Worm (Caenorhabditis elegans): Measurements from ENCODE around the gene mstr-2.
A peak's percentile ranks its signal among the peaks of the same experiment; 100 is the strongest.

The mstr-2 gene

ce11 chrIII:4504934-4505484, 36.1 kb downstream of the mstr-2 start:
- no peak for TF ChIP-seq ama-1 (optimal IDR thresholded peaks at IDR 0.05)
- TF ChIP-seq unc-62 (GFP tag; optimal IDR thresholded peaks at IDR 0.05): no peak
- no peak for TF ChIP-seq sem-4 (tag; optimal IDR thresholded peaks at IDR 0.05)
- TF ChIP-seq nhr-25 (tag; optimal IDR thresholded peaks at IDR 0.05): peak; percentile 74
- peak; percentile 56 for TF ChIP-seq blmp-1 (tag; optimal IDR thresholded peaks at IDR 0.05; ENCODE audit: insufficient read depth)
- no peak for TF ChIP-seq F13H6.1 (tag; optimal IDR thresholded peaks at IDR 0.05)
- TF ChIP-seq sma-9 (GFP tag; optimal IDR thresholded peaks at IDR 0.05): no peak
- no peak for TF ChIP-seq sma-9 (tag; optimal IDR thresholded peaks at IDR 0.05)
- TF ChIP-seq nhr-12 (tag; optimal IDR thresholded peaks at IDR 0.05): no peak

- no peak for TF ChIP-seq unc-62 (GFP tag; optimal IDR thresholded peaks at IDR 0.05)
- TF ChIP-seq ama-1 (optimal IDR thresholded peaks at IDR 0.05): no peak
- TF ChIP-seq lin-39 (tag; optimal IDR thresholded peaks at IDR 0.05): no peak
- TF ChIP-seq nhr-77 (tag; optimal IDR thresholded peaks at IDR 0.05): no peak
- TF ChIP-seq gmeb-1 (tag; optimal IDR thresholded peaks at IDR 0.05): no peak
- TF ChIP-seq nhr-11 (tag; optimal IDR thresholded peaks at IDR 0.05): no peak
- no peak for TF ChIP-seq aly-2 (tag; optimal IDR thresholded peaks at IDR 0.05)
- TF ChIP-seq crh-2 (tag; optimal IDR thresholded peaks at IDR 0.05): no peak
- TF ChIP-seq alr-1 (tag; optimal IDR thresholded peaks at IDR 0.05): peak; percentile 23
- no peak for TF ChIP-seq mab-5 (tag; optimal IDR thresholded peaks at IDR 0.05)
- TF ChIP-seq nhr-129 (tag; optimal IDR thresholded peaks at IDR 0.05): peak; percentile 72
- TF ChIP-seq lsy-2 (tag; optimal IDR thresholded peaks at IDR 0.05): peak; percentile 29 to 58
- TF ChIP-seq skn-1 (tag; optimal IDR thresholded peaks at IDR 0.05): no peak
- TF ChIP-seq ztf-11 (tag; optimal IDR thresholded peaks at IDR 0.05): no peak
- no peak for TF ChIP-seq nhr-25 (tag; optimal IDR thresholded peaks at IDR 0.05)
- TF ChIP-seq ceh-82 (tag; optimal IDR thresholded peaks at IDR 0.05): no peak
- peak; percentile 45 for TF ChIP-seq zag-1 (tag; optimal IDR thresholded peaks at IDR 0.05)
- TF ChIP-seq ztf-4 (tag; optimal IDR thresholded peaks at IDR 0.05): peak; percentile 1
- TF ChIP-seq lin-11 (tag; optimal IDR thresholded peaks at IDR 0.05): peak; percentile 20
- no peak for TF ChIP-seq egl-27 (tag; optimal IDR thresholded peaks at IDR 0.05)
- no peak for TF ChIP-seq nhr-6 (tag; optimal IDR thresholded peaks at IDR 0.05)
- no peak for TF ChIP-seq Y55F3AM.14 (GFP tag; optimal IDR thresholded peaks at IDR 0.05)
- TF ChIP-seq unc-55 (GFP tag; optimal IDR thresholded peaks at IDR 0.05): peak; percentile 32
- TF ChIP-seq sma-3 (GFP tag; optimal IDR thresholded peaks at IDR 0.05): no peak
- TF ChIP-seq mdl-1 (tag; optimal IDR thresholded peaks at IDR 0.05): no peak
- TF ChIP-seq nhr-12 (tag; optimal IDR thresholded peaks at IDR 0.05): no peak
- peak; percentile 42 for TF ChIP-seq unc-39 (tag; optimal IDR thresholded peaks at IDR 0.05)
- no peak for TF ChIP-seq elt-3 (tag; optimal IDR thresholded peaks at IDR 0.05)
- no peak for TF ChIP-seq dmd-4 (tag; optimal IDR thresholded peaks at IDR 0.05)
- TF ChIP-seq C34F6.9 (tag; optimal IDR thresholded peaks at IDR 0.05): peak; percentile 22
- peak; percentile 57 for TF ChIP-seq F13H6.1 (tag; optimal IDR thresholded peaks at IDR 0.05)
- no peak for TF ChIP-seq nhr-237 (tag; optimal IDR thresholded peaks at IDR 0.05)
- no peak for TF ChIP-seq ZK546.5 (tag; optimal IDR thresholded peaks at IDR 0.05)
- TF ChIP-seq sem-4 (tag; optimal IDR thresholded peaks at IDR 0.05): peak; percentile 59
Measured at ce11 chrIII:4505726-4506125, 36.8 kb downstream of the mstr-2 start.

DNA sequence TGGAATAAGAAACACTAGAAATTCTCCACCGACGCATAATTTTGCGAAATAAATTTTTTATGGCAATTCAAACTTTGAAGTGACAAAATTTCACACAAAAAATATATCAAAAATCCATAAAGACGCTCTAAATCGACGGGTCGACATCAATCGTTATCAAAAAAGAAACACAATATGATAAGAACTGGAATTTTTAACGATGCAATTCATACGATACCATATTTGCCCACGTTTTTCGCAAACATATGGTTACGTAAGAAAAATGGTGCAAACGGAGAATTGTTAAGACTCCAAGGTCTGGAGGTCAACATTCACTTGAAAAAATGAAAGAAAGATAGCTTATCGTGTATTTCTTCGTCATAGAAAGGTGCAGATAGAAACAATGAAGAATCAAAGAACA, 37.2 kb downstream of the mstr-2 start:
- TF ChIP-seq ztf-4 (tag; optimal IDR thresholded peaks at IDR 0.05) (no peak), fos-1 (tag; optimal IDR thresholded peaks at IDR 0.05) (peak; percentile 69), lin-39 (tag; optimal IDR thresholded peaks at IDR 0.05) (no peak), nhr-10 (tag; optimal IDR thresholded peaks at IDR 0.05) (no peak), nhr-77 (tag; optimal IDR thresholded peaks at IDR 0.05) (no peak), ceh-82 (tag; optimal IDR thresholded peaks at IDR 0.05) (no peak), sma-9 (GFP tag; optimal IDR thresholded peaks at IDR 0.05) (peak; percentile 73), sma-9 (tag; optimal IDR thresholded peaks at IDR 0.05) (no peak), nhr-237 (tag; optimal IDR thresholded peaks at IDR 0.05) (no peak), nhr-6 (tag; optimal IDR thresholded peaks at IDR 0.05) (no peak), snpc-4 (tag; optimal IDR thresholded peaks at IDR 0.05) (no peak), aly-2 (tag; optimal IDR thresholded peaks at IDR 0.05) (no peak), mbf-1 (tag; optimal IDR thresholded peaks at IDR 0.05) (no peak), Y55F3AM.14 (GFP tag; optimal IDR thresholded peaks at IDR 0.05) (no peak)

Data from whole organism, L2 larva.